Fruit fly (Drosophila melanogaster) whole organism, embryonic: ENCODE measurements around the gene CG13720.
A peak's percentile ranks its signal among the peaks of the same experiment; 100 is the strongest.

ENCODE experiments used
- BEAF-32 ChIP-seq: fragments of 200-800 bp; sonication (Bioruptor generic); optimal IDR thresholded peaks from 3 replicates; lab custom pipeline; 2017; ENCODE audit warnings: missing biosample characterization, missing genetic modification characterization, mild to moderate bottlenecking, moderate library complexity, missing genetic modification reagents
- Bdp1 ChIP-seq: fragments of 200-800 bp; sonication (Bioruptor generic); optimal IDR thresholded peaks from 3 replicates; lab custom pipeline; 2016; ENCODE audit warnings: missing biosample characterization, missing genetic modification characterization
- Bgb ChIP-seq: fragments of 200-800 bp; sonication (Bioruptor generic); IDR thresholded peaks from 2 replicates; pipeline ENCODE4 v1.3.6; 2022; ENCODE audit warnings: missing biosample characterization, missing genetic modification characterization; ENCODE audit not compliant: partially characterized antibody
- CG1024 ChIP-seq: fragments of 200-800 bp; sonication (Bioruptor generic); IDR thresholded peaks from 2 replicates; pipeline ENCODE4 v1.3.6; 2022; ENCODE audit warnings: missing biosample characterization, missing genetic modification characterization
- CG10462 ChIP-seq: fragments of 200-800 bp; sonication (Bioruptor generic); optimal IDR thresholded peaks from 2 replicates; lab custom pipeline; 2016; ENCODE audit warnings: missing biosample characterization, missing genetic modification characterization
- CG12236 ChIP-seq: fragments of 200-800 bp; sonication (Bioruptor generic); optimal IDR thresholded peaks from 2 replicates; lab custom pipeline; 2016; ENCODE audit warnings: missing biosample characterization, missing genetic modification characterization
- CG12744 ChIP-seq: fragments of 200-800 bp; sonication (Bioruptor generic); optimal IDR thresholded peaks from 2 replicates; lab custom pipeline; 2016; ENCODE audit warnings: missing biosample characterization, missing genetic modification characterization
- CG13424 ChIP-seq: fragments of 200-800 bp; sonication (Bioruptor generic); optimal IDR thresholded peaks from 2 replicates; lab custom pipeline; 2019; ENCODE audit warnings: missing biosample characterization, mild to moderate bottlenecking, missing genetic modification characterization, moderate library complexity
- CG13894 ChIP-seq: fragments of 200-800 bp; sonication (Bioruptor generic); optimal IDR thresholded peaks from 3 replicates; lab custom pipeline; 2018; ENCODE audit warnings: missing biosample characterization, mild to moderate bottlenecking, missing genetic modification characterization, moderate library complexity
- CG18262 ChIP-seq: fragments of 200-800 bp; optimal IDR thresholded peaks from 3 replicates; lab custom pipeline; 2019; ENCODE audit warnings: missing biosample characterization, mild to moderate bottlenecking, missing genetic modification characterization, moderate library complexity
- CG30403 ChIP-seq: fragments of 200-800 bp; sonication (Bioruptor generic); optimal IDR thresholded peaks from 3 replicates; lab custom pipeline; 2016; ENCODE audit warnings: missing biosample characterization, missing genetic modification characterization
- CG3281 ChIP-seq: fragments of 200-800 bp; sonication (Bioruptor generic); optimal IDR thresholded peaks from 3 replicates; lab custom pipeline; 2017; ENCODE audit warnings: missing biosample characterization, mild to moderate bottlenecking, missing genetic modification characterization
- CG3407 ChIP-seq: fragments of 200-800 bp; sonication (Bioruptor generic); optimal IDR thresholded peaks from 2 replicates; lab custom pipeline; 2018; ENCODE audit warnings: missing biosample characterization, mild to moderate bottlenecking, missing genetic modification characterization
- CG42726 ChIP-seq: fragments of 200-800 bp; sonication (Bioruptor generic); IDR thresholded peaks from 2 replicates; pipeline ENCODE4 v1.3.6; 2022; ENCODE audit warnings: missing biosample characterization, missing genetic modification characterization; ENCODE audit not compliant: partially characterized antibody
- CG5953 ChIP-seq: fragments of 200-800 bp; sonication (Bioruptor generic); IDR thresholded peaks from 2 replicates; pipeline ENCODE4 v1.3.6; 2022; ENCODE audit warnings: missing biosample characterization, missing genetic modification characterization
- CG6683 ChIP-seq: fragments of 200-800 bp; sonication (Bioruptor generic); optimal IDR thresholded peaks from 2 replicates; lab custom pipeline; 2017; ENCODE audit warnings: missing biosample characterization, mild to moderate bottlenecking, missing genetic modification characterization, missing genetic modification reagents
- CG7745 ChIP-seq: fragments of 200-800 bp; sonication (Bioruptor generic); optimal IDR thresholded peaks from 2 replicates; lab custom pipeline; 2018; ENCODE audit warnings: missing biosample characterization, mild to moderate bottlenecking, missing genetic modification characterization, moderate library complexity
- CG7963 ChIP-seq: fragments of 200-800 bp; sonication (Bioruptor generic); IDR thresholded peaks from 3 replicates; pipeline ENCODE4 v1.3.6; 2022; ENCODE audit warnings: missing biosample characterization, missing genetic modification characterization; ENCODE audit not compliant: partially characterized antibody
- CG8924 ChIP-seq: fragments of 200-800 bp; optimal IDR thresholded peaks from 3 replicates; lab custom pipeline; 2019; ENCODE audit warnings: missing biosample characterization, mild to moderate bottlenecking, missing genetic modification characterization, moderate library complexity
- CG9609 ChIP-seq: fragments of 200-800 bp; sonication (Bioruptor generic); optimal IDR thresholded peaks from 3 replicates; lab custom pipeline; 2016; ENCODE audit warnings: missing biosample characterization, missing genetic modification characterization
- Dad ChIP-seq: fragments of 200-800 bp; sonication (Bioruptor generic); optimal IDR thresholded peaks from 3 replicates; lab custom pipeline; 2016; ENCODE audit warnings: missing biosample characterization, missing genetic modification characterization
- HLH54F ChIP-seq: fragments of 200-800 bp; sonication (Bioruptor generic); optimal IDR thresholded peaks from 3 replicates; lab custom pipeline; 2016; ENCODE audit warnings: missing biosample characterization, missing genetic modification characterization
- Lpt ChIP-seq: fragments of >200 bp; optimal IDR thresholded peaks from 2 replicates; lab custom pipeline; 2018; ENCODE audit warnings: missing biosample characterization, missing genetic modification characterization
- NC2β ChIP-seq: fragments of 200-800 bp; sonication (Bioruptor generic); optimal IDR thresholded peaks from 2 replicates; lab custom pipeline; 2016; ENCODE audit warnings: missing biosample characterization, missing genetic modification characterization
- Oaz ChIP-seq: fragments of 200-800 bp; sonication (Bioruptor generic); IDR thresholded peaks from 2 replicates; pipeline ENCODE4 v1.3.6; 2022; ENCODE audit warnings: missing biosample characterization, missing genetic modification characterization
- PHDP ChIP-seq: fragments of 200-800 bp; sonication (Bioruptor generic); optimal IDR thresholded peaks from 3 replicates; lab custom pipeline; 2018; ENCODE audit warnings: missing biosample characterization, mild to moderate bottlenecking, missing genetic modification characterization, moderate library complexity
- Sin3A ChIP-seq: fragments of >200 bp; optimal IDR thresholded peaks from 2 replicates; lab custom pipeline; 2018
- Sox102F ChIP-seq: fragments of 200-800 bp; sonication (Bioruptor generic); optimal IDR thresholded peaks from 2 replicates; lab custom pipeline; 2018; ENCODE audit warnings: missing biosample characterization, mild to moderate bottlenecking, missing genetic modification characterization, moderate library complexity
- TFAM ChIP-seq: fragments of 200-800 bp; sonication (Bioruptor generic); optimal IDR thresholded peaks from 2 replicates; lab custom pipeline; 2017; ENCODE audit warnings: missing biosample characterization, missing genetic modification characterization, inconsistent platforms
- amos ChIP-seq: fragments of 200-800 bp; sonication (Bioruptor generic); IDR thresholded peaks from 2 replicates; pipeline ENCODE4 v1.3.6; 2022; ENCODE audit warnings: missing biosample characterization, missing genetic modification characterization; ENCODE audit not compliant: partially characterized antibody
- ap ChIP-seq: fragments of 200-800 bp; sonication (Bioruptor generic); IDR thresholded peaks from 2 replicates; pipeline ENCODE4 v1.3.6; 2022; ENCODE audit warnings: missing biosample characterization, missing genetic modification characterization
- chif ChIP-seq, 2 experiments: fragments of 200-800 bp; sonication (Bioruptor generic); optimal IDR thresholded peaks; 3 replicates each; lab custom pipeline; 2016; ENCODE audit warnings: missing biosample characterization in 2 of 2, missing genetic modification characterization in 2 of 2
- crol ChIP-seq: fragments of 200-800 bp; sonication (Bioruptor generic); IDR thresholded peaks from 2 replicates; pipeline ENCODE4 v1.3.6; 2022; ENCODE audit warnings: missing biosample characterization, missing genetic modification characterization
- crp ChIP-seq, 2 experiments: fragments of 200-800 bp; sonication (Bioruptor generic); optimal IDR thresholded peaks; 2 replicates in 1 of 2; 3 replicates in 1 of 2; lab custom pipeline; 2017; ENCODE audit warnings: missing biosample characterization in 2 of 2, missing genetic modification characterization in 2 of 2, mild to moderate bottlenecking in 1 of 2, moderate library complexity in 1 of 2
- dimm ChIP-seq: fragments of 200-800 bp; sonication (Bioruptor generic); IDR thresholded peaks from 2 replicates; pipeline ENCODE4 v1.3.6; 2022; ENCODE audit warnings: missing biosample characterization, missing genetic modification characterization
- esg ChIP-seq: fragments of 200-800 bp; sonication (Bioruptor generic); conservative IDR thresholded peaks from 2 replicates; pipeline ENCODE4 v1.3.6; 2022; ENCODE audit warnings: missing biosample characterization, missing genetic modification characterization
- fd96Cb ChIP-seq: fragments of 200-800 bp; sonication (Bioruptor generic); optimal IDR thresholded peaks from 2 replicates; lab custom pipeline; 2018; ENCODE audit warnings: missing biosample characterization, mild to moderate bottlenecking, missing genetic modification characterization, moderate library complexity
- fru ChIP-seq: fragments of >200 bp; optimal IDR thresholded peaks from 2 replicates; lab custom pipeline; 2017
- gcm2 ChIP-seq: fragments of 200-800 bp; sonication (Bioruptor generic); optimal IDR thresholded peaks from 2 replicates; lab custom pipeline; 2016; ENCODE audit warnings: missing biosample characterization, missing genetic modification characterization
- gem ChIP-seq: fragments of 200-800 bp; sonication (Bioruptor generic); optimal IDR thresholded peaks from 2 replicates; lab custom pipeline; 2019; ENCODE audit warnings: missing biosample characterization, mild to moderate bottlenecking, missing genetic modification characterization, moderate library complexity
- hkb ChIP-seq, 2 experiments: fragments of 200-800 bp in 1 of 2; fragments of >200 bp in 1 of 2; sonication (Bioruptor generic) in 1 of 2; IDR thresholded peaks in 1 of 2; optimal IDR thresholded peaks in 1 of 2; 2 replicates each; pipeline versions ENCODE4 v1.3.6 to Lab custom; 2017 to 2022; ENCODE audit warnings: missing biosample characterization in 1 of 2, missing genetic modification characterization in 1 of 2
- lab ChIP-seq: fragments of 200-800 bp; sonication (Bioruptor generic); optimal IDR thresholded peaks from 3 replicates; lab custom pipeline; 2017; ENCODE audit warnings: missing biosample characterization, missing genetic modification characterization, mild to moderate bottlenecking, moderate library complexity, missing genetic modification reagents
- pfk ChIP-seq: fragments of 200-800 bp; sonication (Bioruptor generic); optimal IDR thresholded peaks from 2 replicates; lab custom pipeline; 2018; ENCODE audit warnings: missing biosample characterization, mild to moderate bottlenecking, missing genetic modification characterization, moderate library complexity
- sna ChIP-seq: fragments of 200-800 bp; sonication (Bioruptor generic); IDR thresholded peaks from 2 replicates; pipeline ENCODE4 v1.3.6; 2022; ENCODE audit warnings: missing biosample characterization, missing genetic modification characterization; ENCODE audit not compliant: partially characterized antibody
- toy ChIP-seq: fragments of 200-800 bp; sonication (Bioruptor generic); IDR thresholded peaks from 2 replicates; pipeline ENCODE4 v1.3.6; 2022; ENCODE audit warnings: missing biosample characterization, missing genetic modification characterization
- tup ChIP-seq: fragments of 200-800 bp; sonication (Bioruptor generic); optimal IDR thresholded peaks from 2 replicates; lab custom pipeline; 2016; ENCODE audit warnings: missing biosample characterization, mild to moderate bottlenecking, missing genetic modification characterization, moderate library complexity
- tx ChIP-seq: fragments of 200-800 bp; sonication (Bioruptor generic); optimal IDR thresholded peaks from 2 replicates; lab custom pipeline; 2016; ENCODE audit warnings: missing biosample characterization, missing genetic modification characterization
- vnd ChIP-seq: fragments of 200-800 bp; sonication (Bioruptor generic); IDR thresholded peaks from 3 replicates; pipeline ENCODE4 v1.3.6; 2022; ENCODE audit warnings: missing biosample characterization, missing genetic modification characterization; ENCODE audit not compliant: partially characterized antibody

The CG13720 gene

DNA sequence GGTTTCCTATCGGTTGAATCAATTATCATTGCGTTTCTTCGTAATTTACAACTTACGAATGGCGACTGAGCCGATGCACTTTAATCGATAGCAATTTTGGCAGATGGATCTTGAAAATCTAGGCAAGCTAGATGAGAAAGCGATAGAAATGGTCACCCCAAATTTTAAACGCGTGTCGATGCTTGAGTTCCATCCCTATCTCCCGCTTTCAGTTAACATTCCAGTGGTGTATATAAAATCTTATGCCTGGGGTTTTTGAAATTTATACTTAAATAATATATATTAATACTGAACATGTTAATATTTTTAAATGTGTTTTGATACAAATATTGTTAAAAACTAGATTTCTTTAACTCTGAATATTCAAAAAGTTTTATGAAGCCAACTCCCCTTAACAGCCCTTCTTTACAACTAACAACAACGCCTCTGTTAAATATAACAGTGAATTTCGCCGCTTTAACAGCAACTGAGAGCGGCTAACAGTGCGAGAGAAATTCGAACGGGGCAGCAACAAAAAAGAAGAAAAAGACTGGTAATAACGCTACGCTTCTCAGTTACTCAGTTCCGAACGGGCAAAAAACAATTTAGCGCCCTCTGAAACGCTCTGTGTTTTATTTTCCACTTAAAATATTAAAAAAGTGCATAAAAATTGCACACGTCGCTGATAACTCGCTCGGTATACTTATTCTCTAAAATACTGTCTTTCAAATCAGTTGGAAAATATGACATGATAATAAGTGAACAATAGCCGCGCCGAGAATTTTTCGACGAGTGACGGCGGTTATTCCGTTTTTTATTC, 41.5 kb upstream of the CG13720 start, which contains the start of gene CG11357:
TSS of gene CG11357 (plus strand) at position 479 of the 799 bp plus-strand sequence.
- TF ChIP-seq PHDP (peak; percentile 100), toy (GFP tag; lab: Robert Waterston, UW) (peak; percentile 97), CG6683 (GFP tag; lab: Kevin White, UChicago) (peak; percentile 96), Bgb (GFP tag; lab: Robert Waterston, UW) (peak; percentile 91), tup (GFP tag; lab: Kevin White, UChicago) (peak; percentile 89), tx (GFP tag; lab: Kevin White, UChicago) (peak; percentile 64), CG30403 (GFP tag; lab: Kevin White, UChicago) (peak; percentile 97), crp (GFP tag; optimal IDR thresholded peaks at IDR 0.05; lab: Kevin White, UChicago) (peak in 1 of 2 experiments; percentile 53), CG10462 (GFP tag; lab: Kevin White, UChicago) (peak; percentile 94), CG13424 (peak; percentile 100), CG13894 (tag; lab: Kevin White, UChicago) (peak; percentile 98), lab (GFP tag; lab: Kevin White, UChicago) (peak; percentile 99), amos (GFP tag; lab: Robert Waterston, UW) (peak; percentile 86), Sox102F (peak; percentile 99), esg (GFP tag; lab: Robert Waterston, UW) (peak; percentile 98), chif (GFP tag; optimal IDR thresholded peaks at IDR 0.05; lab: Kevin White, UChicago) (peak; percentile 72 to 82), gem (tag; lab: Kevin White, UChicago) (peak; percentile 100), CG1024 (GFP tag; lab: Robert Waterston, UW) (peak; percentile 95), fd96Cb (tag; lab: Kevin White, UChicago) (peak; percentile 98), ap (peak; percentile 98), Sin3A (lab: Kevin White, UChicago) (no peak), CG9609 (GFP tag; lab: Kevin White, UChicago) (peak; percentile 25), Oaz (peak; percentile 96), CG12236 (GFP tag; lab: Kevin White, UChicago) (peak; percentile 45), vnd (GFP tag; lab: Robert Waterston, UW) (peak; percentile 78), crol (GFP tag; lab: Robert Waterston, UW) (peak; percentile 81), Lpt (GFP tag; lab: Kevin White, UChicago) (no peak), fru (lab: Kevin White, UChicago) (no peak), CG7745 (peak; percentile 87), dimm (GFP tag; lab: Robert Waterston, UW) (peak; percentile 96), HLH54F (peak; percentile 77), CG8924 (tag; lab: Kevin White, UChicago) (peak; percentile 99), pfk (peak; percentile 70), CG18262 (tag; lab: Kevin White, UChicago) (peak; percentile 99), hkb (optimal IDR thresholded peaks at IDR 0.05; lab: Kevin White, UChicago) (no peak), hkb (GFP tag; IDR thresholded peaks at IDR 0.05; lab: Robert Waterston, UW) (peak; percentile 99), CG7963 (GFP tag; lab: Robert Waterston, UW) (peak; percentile 65; the same call in 2 of the 3 replicates), CG3281 (GFP tag; lab: Kevin White, UChicago) (peak; percentile 98), CG3407 (GFP tag; lab: Kevin White, UChicago) (peak; percentile 96), NC2β (GFP tag; lab: Kevin White, UChicago) (peak; percentile 64), CG42726 (GFP tag; lab: Robert Waterston, UW) (peak; percentile 73; the same call in 1 of the 2 replicates), CG12744 (GFP tag; lab: Kevin White, UChicago) (peak; percentile 84), CG5953 (GFP tag; lab: Robert Waterston, UW) (peak; percentile 96), Dad (GFP tag; lab: Kevin White, UChicago) (peak; percentile 86), gcm2 (GFP tag; lab: Kevin White, UChicago) (peak; percentile 39), TFAM (GFP tag; lab: Kevin White, UChicago) (peak; percentile 54), sna (GFP tag; lab: Robert Waterston, UW) (peak; percentile 83), BEAF-32 (GFP tag; lab: Kevin White, UChicago) (peak; percentile 81), Bdp1 (GFP tag; lab: Kevin White, UChicago) (peak; percentile 69)
